Fruit fly (Drosophila melanogaster) whole organism, embryonic: ENCODE measurements around the gene comm.

Experiments used
- Atf-2 ChIP-seq: fragments of 200-800 bp; sonication (Bioruptor generic); optimal IDR thresholded peaks from 2 replicates; lab custom pipeline; 2016; ENCODE audit warnings: missing biosample characterization, missing genetic modification characterization
- Blimp-1 ChIP-seq: fragments of 200-800 bp; sonication (Bioruptor generic); optimal IDR thresholded peaks from 3 replicates; lab custom pipeline; 2018; ENCODE audit warnings: missing biosample characterization, missing genetic modification characterization, mild to moderate bottlenecking, moderate library complexity, missing genetic modification reagents
- CG10267 ChIP-seq: fragments of 200-800 bp; sonication (Bioruptor generic); optimal IDR thresholded peaks from 2 replicates; lab custom pipeline; 2018; ENCODE audit warnings: missing biosample characterization, mild to moderate bottlenecking, missing genetic modification characterization, moderate library complexity
- CG10462 ChIP-seq: fragments of 200-800 bp; sonication (Bioruptor generic); optimal IDR thresholded peaks from 2 replicates; lab custom pipeline; 2016; ENCODE audit warnings: missing biosample characterization, missing genetic modification characterization
- CG11085 ChIP-seq: fragments of 200-800 bp; sonication (Bioruptor generic); IDR thresholded peaks from 2 replicates; pipeline ENCODE4 v1.3.6; 2022; ENCODE audit warnings: missing biosample characterization, missing genetic modification characterization
- CG11398 ChIP-seq: fragments of 200-800 bp; sonication (Bioruptor generic); optimal IDR thresholded peaks from 2 replicates; lab custom pipeline; 2016; ENCODE audit warnings: missing biosample characterization, missing genetic modification characterization
- CG11560 ChIP-seq: fragments of 200-800 bp; sonication (Bioruptor generic); IDR thresholded peaks from 3 replicates; pipeline ENCODE4 v1.3.6; 2022; ENCODE audit warnings: missing biosample characterization, missing genetic modification characterization
- CG1233 ChIP-seq: fragments of 200-800 bp; sonication (Bioruptor generic); optimal IDR thresholded peaks from 4 replicates; lab custom pipeline; 2018; ENCODE audit warnings: missing biosample characterization, mild to moderate bottlenecking, missing genetic modification characterization
- CG14667 ChIP-seq: fragments of 200-800 bp; sonication (Bioruptor generic); IDR thresholded peaks from 2 replicates; pipeline ENCODE4 v1.3.6; 2022; ENCODE audit warnings: missing biosample characterization, missing genetic modification characterization
- CG14710 ChIP-seq: fragments of 200-800 bp; sonication (Bioruptor generic); optimal IDR thresholded peaks from 3 replicates; lab custom pipeline; 2019; ENCODE audit warnings: missing biosample characterization, mild to moderate bottlenecking, missing genetic modification characterization, moderate library complexity
- CG1529 ChIP-seq: fragments of 200-800 bp; sonication (Bioruptor generic); optimal IDR thresholded peaks from 3 replicates; lab custom pipeline; 2018; ENCODE audit warnings: missing biosample characterization, missing genetic modification characterization
- CG15696 ChIP-seq: fragments of 200-800 bp; sonication (Bioruptor generic); optimal IDR thresholded peaks from 2 replicates; lab custom pipeline; 2019; ENCODE audit warnings: missing biosample characterization, mild to moderate bottlenecking, missing genetic modification characterization, moderate library complexity
- CG17328 ChIP-seq: fragments of 200-800 bp; sonication (Bioruptor generic); IDR thresholded peaks from 2 replicates; pipeline ENCODE4 v1.3.6; 2022; ENCODE audit warnings: missing biosample characterization, missing genetic modification characterization
- CG17802 ChIP-seq: fragments of 200-800 bp; sonication (Bioruptor generic); optimal IDR thresholded peaks from 2 replicates; lab custom pipeline; 2018; ENCODE audit warnings: missing biosample characterization, mild to moderate bottlenecking, missing genetic modification characterization, moderate library complexity
- CG18599 ChIP-seq: fragments of 200-800 bp; sonication (Bioruptor generic); optimal IDR thresholded peaks from 3 replicates; lab custom pipeline; 2017; ENCODE audit warnings: missing biosample characterization, missing genetic modification characterization, mild to moderate bottlenecking, moderate library complexity, missing genetic modification reagents
- CG2116 ChIP-seq: fragments of 200-800 bp; sonication (Bioruptor generic); optimal IDR thresholded peaks from 3 replicates; lab custom pipeline; 2018; ENCODE audit warnings: missing biosample characterization, mild to moderate bottlenecking, missing genetic modification characterization
- CG31224 ChIP-seq: fragments of 200-800 bp; sonication (Bioruptor generic); IDR thresholded peaks from 2 replicates; pipeline ENCODE4 v1.3.6; 2022; ENCODE audit warnings: missing biosample characterization, missing genetic modification characterization
- CG32767 ChIP-seq: fragments of 200-800 bp; sonication (Bioruptor generic); IDR thresholded peaks from 2 replicates; pipeline ENCODE4 v1.3.6; 2022; ENCODE audit warnings: missing biosample characterization, missing genetic modification characterization
- CG4282 ChIP-seq: fragments of 200-800 bp; sonication (Bioruptor generic); optimal IDR thresholded peaks from 2 replicates; lab custom pipeline; 2016; ENCODE audit warnings: missing biosample characterization, missing genetic modification characterization
- CG4707 ChIP-seq: fragments of 200-800 bp; sonication (Bioruptor generic); optimal IDR thresholded peaks from 2 replicates; lab custom pipeline; 2018; ENCODE audit warnings: missing biosample characterization, mild to moderate bottlenecking, missing genetic modification characterization, moderate library complexity
- CG5180 ChIP-seq: fragments of 200-800 bp; sonication (Bioruptor generic); optimal IDR thresholded peaks from 3 replicates; lab custom pipeline; 2017; ENCODE audit warnings: missing biosample characterization, missing genetic modification characterization, mild to moderate bottlenecking, moderate library complexity, missing genetic modification reagents
- CG6791 ChIP-seq: fragments of 200-800 bp; sonication (Bioruptor generic); IDR thresholded peaks from 3 replicates; pipeline ENCODE4 v1.3.6; 2022; ENCODE audit warnings: missing biosample characterization, missing genetic modification characterization; ENCODE audit not compliant: partially characterized antibody
- CG7271 ChIP-seq: fragments of 200-800 bp; sonication (Bioruptor generic); optimal IDR thresholded peaks from 2 replicates; lab custom pipeline; 2018; ENCODE audit warnings: missing biosample characterization, mild to moderate bottlenecking, missing genetic modification characterization, moderate library complexity
- CG8290 ChIP-seq, 3 experiments: fragments of 200-800 bp; sonication (Bioruptor generic); optimal IDR thresholded peaks; 2 replicates each; lab custom pipeline; 2016 to 2019; ENCODE audit warnings: missing biosample characterization in 3 of 3, missing genetic modification characterization in 3 of 3, mild to moderate bottlenecking in 2 of 3, moderate library complexity in 1 of 3
- CG8388 ChIP-seq: fragments of 200-800 bp; sonication (Bioruptor generic); optimal IDR thresholded peaks from 2 replicates; lab custom pipeline; 2019; ENCODE audit warnings: missing biosample characterization, mild to moderate bottlenecking, missing genetic modification characterization, moderate library complexity
- CG9609 ChIP-seq: fragments of 200-800 bp; sonication (Bioruptor generic); optimal IDR thresholded peaks from 3 replicates; lab custom pipeline; 2016; ENCODE audit warnings: missing biosample characterization, missing genetic modification characterization
- CG9817 ChIP-seq: fragments of 200-800 bp; sonication (Bioruptor generic); optimal IDR thresholded peaks from 2 replicates; lab custom pipeline; 2018; ENCODE audit warnings: missing biosample characterization, mild to moderate bottlenecking, missing genetic modification characterization, moderate library complexity
- CG9876 ChIP-seq: fragments of 200-800 bp; sonication (Bioruptor generic); optimal IDR thresholded peaks from 2 replicates; lab custom pipeline; 2016; ENCODE audit warnings: missing biosample characterization, missing genetic modification characterization
- CTCF ChIP-seq: fragments of 200-800 bp; sonication (Bioruptor generic); optimal IDR thresholded peaks from 2 replicates; lab custom pipeline; 2017; ENCODE audit warnings: missing biosample characterization, mild to moderate bottlenecking, missing genetic modification characterization, moderate library complexity
- Fer2 ChIP-seq: fragments of 200-800 bp; sonication (Bioruptor generic); optimal IDR thresholded peaks from 2 replicates; lab custom pipeline; 2018; ENCODE audit warnings: missing biosample characterization, mild to moderate bottlenecking, missing genetic modification characterization, moderate library complexity
- MBD-R2 ChIP-seq: fragments of 200-800 bp; sonication (Bioruptor generic); IDR thresholded peaks from 2 replicates; pipeline ENCODE4 v1.3.6; 2022; ENCODE audit warnings: missing biosample characterization, missing genetic modification characterization
- Meics ChIP-seq: fragments of 200-800 bp; sonication (Bioruptor generic); optimal IDR thresholded peaks from 2 replicates; lab custom pipeline; 2017; ENCODE audit warnings: missing biosample characterization, mild to moderate bottlenecking, missing genetic modification characterization
- Six4 ChIP-seq: fragments of 200-800 bp; sonication (Bioruptor generic); optimal IDR thresholded peaks from 2 replicates; lab custom pipeline; 2016; ENCODE audit warnings: missing biosample characterization, missing genetic modification characterization
- Stat92E ChIP-seq, 3 experiments: fragments of >200 bp in 2 of 3; fragments of 200-800 bp in 1 of 3; sonication (Bioruptor generic) in 1 of 3; optimal IDR thresholded peaks; 2 replicates each; lab custom pipeline; 2017 to 2019; ENCODE audit warnings: missing biosample characterization in 3 of 3, missing genetic modification characterization in 3 of 3, mild to moderate bottlenecking in 1 of 3, moderate library complexity in 1 of 3
- Vsx1 ChIP-seq: fragments of 200-800 bp; sonication (Bioruptor generic); optimal IDR thresholded peaks from 2 replicates; lab custom pipeline; 2017; ENCODE audit warnings: missing biosample characterization, mild to moderate bottlenecking, missing genetic modification characterization, missing genetic modification reagents
- ara ChIP-seq: fragments of 200-800 bp; sonication (Bioruptor generic); IDR thresholded peaks from 2 replicates; pipeline ENCODE4 v1.3.6; 2022; ENCODE audit warnings: missing biosample characterization, missing genetic modification characterization
- bowl ChIP-seq: fragments of 200-800 bp; sonication (Bioruptor generic); IDR thresholded peaks from 2 replicates; pipeline ENCODE4 v1.3.6; 2022; ENCODE audit warnings: missing biosample characterization, missing genetic modification characterization
- gcm ChIP-seq: fragments of 200-800 bp; sonication (Bioruptor generic); optimal IDR thresholded peaks from 2 replicates; lab custom pipeline; 2019; ENCODE audit warnings: missing biosample characterization, mild to moderate bottlenecking, missing genetic modification characterization, moderate library complexity
- grn ChIP-seq: fragments of 200-800 bp; sonication (Bioruptor generic); optimal IDR thresholded peaks from 3 replicates; lab custom pipeline; 2017; ENCODE audit warnings: missing biosample characterization, missing genetic modification characterization
- hb ChIP-seq: fragments of 200-800 bp; sonication (Bioruptor generic); IDR thresholded peaks from 3 replicates; pipeline ENCODE4 v1.3.6; 2022; ENCODE audit warnings: missing biosample characterization, missing genetic modification characterization; ENCODE audit not compliant: partially characterized antibody
- ind ChIP-seq: fragments of 200-800 bp; sonication (Bioruptor generic); optimal IDR thresholded peaks from 3 replicates; lab custom pipeline; 2016; ENCODE audit warnings: missing biosample characterization, missing genetic modification characterization
- knrl ChIP-seq: fragments of 200-800 bp; sonication (Bioruptor generic); IDR thresholded peaks from 3 replicates; pipeline ENCODE4 v1.3.6; 2022; ENCODE audit warnings: missing biosample characterization, missing genetic modification characterization; ENCODE audit not compliant: partially characterized antibody
- lbe ChIP-seq: fragments of 200-800 bp; sonication (Bioruptor generic); optimal IDR thresholded peaks from 2 replicates; lab custom pipeline; 2016; ENCODE audit warnings: missing biosample characterization, mild to moderate bottlenecking, missing genetic modification characterization
- lmd ChIP-seq: fragments of 200-800 bp; sonication (Bioruptor generic); IDR thresholded peaks from 2 replicates; pipeline ENCODE4 v1.3.6; 2022; ENCODE audit warnings: missing biosample characterization, missing genetic modification characterization
- peb ChIP-seq: fragments of 200-800 bp; sonication (Bioruptor generic); IDR thresholded peaks from 2 replicates; pipeline ENCODE4 v1.3.6; 2022; ENCODE audit warnings: missing biosample characterization, missing genetic modification characterization
- phol ChIP-seq: fragments of 200-800 bp; sonication (Bioruptor generic); optimal IDR thresholded peaks from 3 replicates; lab custom pipeline; 2018; ENCODE audit warnings: missing biosample characterization, mild to moderate bottlenecking, missing genetic modification characterization, moderate library complexity
- slbo ChIP-seq: fragments of 200-800 bp; sonication (Bioruptor generic); IDR thresholded peaks from 2 replicates; pipeline ENCODE4 v1.3.6; 2022; ENCODE audit warnings: missing biosample characterization, missing genetic modification characterization
- sna ChIP-seq: fragments of 200-800 bp; sonication (Bioruptor generic); IDR thresholded peaks from 2 replicates; pipeline ENCODE4 v1.3.6; 2022; ENCODE audit warnings: missing biosample characterization, missing genetic modification characterization; ENCODE audit not compliant: partially characterized antibody
- sr ChIP-seq: fragments of 200-800 bp; sonication (Bioruptor generic); IDR thresholded peaks from 3 replicates; pipeline ENCODE4 v1.3.6; 2022; ENCODE audit warnings: missing biosample characterization, missing genetic modification characterization
- tx ChIP-seq: fragments of 200-800 bp; sonication (Bioruptor generic); optimal IDR thresholded peaks from 2 replicates; lab custom pipeline; 2016; ENCODE audit warnings: missing biosample characterization, missing genetic modification characterization
- wek ChIP-seq: fragments of 200-800 bp; sonication (Bioruptor generic); optimal IDR thresholded peaks from 3 replicates; lab custom pipeline; 2018; ENCODE audit warnings: missing biosample characterization, mild to moderate bottlenecking, missing genetic modification characterization, moderate library complexity

The comm gene

dm6 chr3L:15741843-15742242, 13.6 kb upstream of the comm start (continued):
- TF ChIP-seq CG17802, result no peak
- no peak for TF ChIP-seq hb (GFP tag; lab: Robert Waterston, UW)
- no peak for TF ChIP-seq ind (GFP tag; lab: Kevin White, UChicago)
- TF ChIP-seq CG8388 (GFP tag; lab: Kevin White, UChicago), result no peak
- TF ChIP-seq tx (GFP tag; lab: Kevin White, UChicago), result no peak
- TF ChIP-seq CG11398 (GFP tag; lab: Kevin White, UChicago), result no peak
- no peak for TF ChIP-seq Atf-2 (GFP tag; lab: Kevin White, UChicago)
- no peak for TF ChIP-seq sr (GFP tag; lab: Robert Waterston, UW)
- peak; percentile 13 for TF ChIP-seq CG1233
- TF ChIP-seq MBD-R2, result no peak
- TF ChIP-seq wek (GFP tag; lab: Kevin White, UChicago), result peak; percentile 2
- TF ChIP-seq CG9609 (GFP tag; lab: Kevin White, UChicago), result no peak
- TF ChIP-seq peb (GFP tag; lab: Robert Waterston, UW), result no peak
- TF ChIP-seq lbe (GFP tag; lab: Kevin White, UChicago), result no peak
- TF ChIP-seq CG10267 (tag; lab: Kevin White, UChicago), result no peak
- TF ChIP-seq CTCF (GFP tag; lab: Kevin White, UChicago), result no peak
- TF ChIP-seq CG31224, result no peak
- TF ChIP-seq CG2116 (GFP tag; lab: Kevin White, UChicago), result no peak
- no peak for TF ChIP-seq knrl (GFP tag; lab: Robert Waterston, UW)
- TF ChIP-seq CG15696 (tag; lab: Kevin White, UChicago), result no peak
- TF ChIP-seq CG11085 (GFP tag; lab: Robert Waterston, UW), result 0 out of 2 replicates have a peak, but pooled peaks have one; percentile 17
- TF ChIP-seq Six4 (GFP tag; lab: Kevin White, UChicago), result no peak
- no peak for TF ChIP-seq lmd (GFP tag; lab: Robert Waterston, UW)
- no peak for TF ChIP-seq gcm (GFP tag; lab: Kevin White, UChicago)
- no peak for TF ChIP-seq CG11560 (tag; lab: Robert Waterston, UW)
- TF ChIP-seq CG5180 (GFP tag; lab: Kevin White, UChicago), result no peak
- no peak for TF ChIP-seq CG14667 (GFP tag; lab: Robert Waterston, UW)
- TF ChIP-seq Meics (GFP tag; lab: Kevin White, UChicago), result peak; percentile 3
- peak; percentile 31 for TF ChIP-seq CG18599 (GFP tag; lab: Kevin White, UChicago)
- TF ChIP-seq ara, result no peak
- TF ChIP-seq bowl (GFP tag; lab: Robert Waterston, UW), result no peak
- TF ChIP-seq slbo (GFP tag; lab: Robert Waterston, UW), result no peak
- TF ChIP-seq CG6791 (GFP tag; lab: Robert Waterston, UW), result no peak
- TF ChIP-seq CG17328 (GFP tag; lab: Robert Waterston, UW), result no peak
- no peak for TF ChIP-seq Blimp-1
- no peak for TF ChIP-seq Vsx1 (GFP tag; lab: Kevin White, UChicago)
- no peak for TF ChIP-seq phol (tag; lab: Kevin White, UChicago)
- no peak for TF ChIP-seq CG10462 (GFP tag; lab: Kevin White, UChicago)
- TF ChIP-seq CG8290 (GFP tag; optimal IDR thresholded peaks at IDR 0.05; lab: Kevin White, UChicago), result no peak
- TF ChIP-seq CG8290 (tag; optimal IDR thresholded peaks at IDR 0.05; lab: Kevin White, UChicago), result peak in 1 of 2 experiments; percentile 20
- no peak for TF ChIP-seq CG14710 (tag; lab: Kevin White, UChicago)
- no peak for TF ChIP-seq grn
- TF ChIP-seq CG4282 (GFP tag; lab: Kevin White, UChicago), result no peak
- TF ChIP-seq CG9876, result no peak
- TF ChIP-seq CG32767 (GFP tag; lab: Robert Waterston, UW), result no peak
- TF ChIP-seq CG4707 (GFP tag; lab: Kevin White, UChicago), result no peak
- no peak for TF ChIP-seq CG9817 (tag; lab: Kevin White, UChicago)
- TF ChIP-seq sna, result no peak
- no peak for TF ChIP-seq CG7271
- TF ChIP-seq Stat92E (GFP tag; optimal IDR thresholded peaks at IDR 0.05; lab: Kevin White, UChicago), result no peak
- TF ChIP-seq CG1529 (GFP tag; lab: Kevin White, UChicago), result no peak
- no peak for TF ChIP-seq Fer2 (tag; lab: Kevin White, UChicago)
